Worm (Caenorhabditis elegans): ENCODE data around the gene C42D4.18.

- TF ChIP-seq zag-1 (tag; optimal IDR thresholded peaks at IDR 0.05): no peak
- no peak for TF ChIP-seq ama-1 (optimal IDR thresholded peaks at IDR 0.05)
- no peak for TF ChIP-seq lsy-2 (tag; optimal IDR thresholded peaks at IDR 0.05)
- TF ChIP-seq ceh-16 (tag; optimal IDR thresholded peaks at IDR 0.05): no peak
- no peak for TF ChIP-seq egl-27 (tag; optimal IDR thresholded peaks at IDR 0.05)
- no peak for TF ChIP-seq nhr-129 (tag; optimal IDR thresholded peaks at IDR 0.05)
- no peak for TF ChIP-seq alr-1 (tag; optimal IDR thresholded peaks at IDR 0.05)
- TF ChIP-seq nhr-237 (tag; optimal IDR thresholded peaks at IDR 0.05): no peak
- no peak for TF ChIP-seq ztf-11 (tag; optimal IDR thresholded peaks at IDR 0.05)
- no peak for TF ChIP-seq snpc-4 (tag; optimal IDR thresholded peaks at IDR 0.05)
- TF ChIP-seq aly-2 (tag; optimal IDR thresholded peaks at IDR 0.05): no peak
- no peak for TF ChIP-seq unc-62 (GFP tag; optimal IDR thresholded peaks at IDR 0.05)
- no peak for TF ChIP-seq nhr-12 (tag; optimal IDR thresholded peaks at IDR 0.05)
- TF ChIP-seq skn-1 (tag; optimal IDR thresholded peaks at IDR 0.05): no peak
Measured at ce11 chrIV:7158161-7158560, 8.4 kb upstream of the C42D4.18 start.
